Worm (Caenorhabditis elegans) whole organism, early embryonic: ENCODE data around the gene gmpr-1.

Source experiments
- aly-1 ChIP-seq: sonication (generic microtip); optimal IDR thresholded peaks from 2 replicates; lab custom pipeline; 2016; ENCODE audit warnings: missing genetic modification characterization, missing compliant biosample characterization
- ama-1 ChIP-seq: fragments of 150-350 bp; optimal IDR thresholded peaks from 2 replicates; lab custom pipeline; 2014
- ceh-13 ChIP-seq: fragments of 200-800 bp; sonication (Bioruptor generic); optimal IDR thresholded peaks from 2 replicates; lab custom pipeline; 2018; ENCODE audit warnings: mild to moderate bottlenecking, missing genetic modification characterization, missing compliant biosample characterization
- ets-7 ChIP-seq: sonication (generic microtip); optimal IDR thresholded peaks from 2 replicates; lab custom pipeline; 2016; ENCODE audit warnings: missing genotype, missing genetic modification characterization, missing compliant biosample characterization
- flt-1 ChIP-seq: fragments of 200-800 bp; sonication (Bioruptor generic); IDR thresholded peaks from 2 replicates; pipeline ENCODE4 v1.3.6; 2022; ENCODE audit warnings: missing genetic modification characterization, missing compliant biosample characterization
- hmbx-1 ChIP-seq: sonication (generic microtip); optimal IDR thresholded peaks from 2 replicates; lab custom pipeline; 2016; ENCODE audit warnings: mild to moderate bottlenecking, missing genetic modification characterization, missing compliant biosample characterization
- hmg-4 ChIP-seq: fragments of 200-800 bp; sonication (Bioruptor generic); optimal IDR thresholded peaks from 2 replicates; lab custom pipeline; 2018; ENCODE audit warnings: mild to moderate bottlenecking, missing genetic modification characterization, missing compliant biosample characterization
- hnd-1 ChIP-seq: sonication (generic microtip); optimal IDR thresholded peaks from 2 replicates; lab custom pipeline; 2016; ENCODE audit warnings: missing genetic modification characterization, missing compliant biosample characterization
- scrt-1 ChIP-seq: fragments of 200-800 bp; sonication (Bioruptor generic); IDR thresholded peaks from 2 replicates; pipeline ENCODE4 v1.3.6; 2022; ENCODE audit warnings: missing genetic modification characterization, missing compliant biosample characterization
- tbx-11 ChIP-seq: fragments of 200-800 bp; sonication (Bioruptor generic); IDR thresholded peaks from 2 replicates; pipeline ENCODE4 v1.3.6; 2022; ENCODE audit warnings: missing genetic modification characterization, missing compliant biosample characterization
- tbx-37 ChIP-seq: fragments of 200-800 bp; sonication (Bioruptor generic); conservative IDR thresholded peaks from 2 replicates; pipeline ENCODE4 v1.3.6; 2022; ENCODE audit warnings: missing genetic modification reagents, missing genetic modification characterization, missing compliant biosample characterization
- tra-4 ChIP-seq: sonication (generic microtip); optimal IDR thresholded peaks from 2 replicates; lab custom pipeline; 2017; ENCODE audit warnings: missing genetic modification characterization, missing compliant biosample characterization

DNA sequence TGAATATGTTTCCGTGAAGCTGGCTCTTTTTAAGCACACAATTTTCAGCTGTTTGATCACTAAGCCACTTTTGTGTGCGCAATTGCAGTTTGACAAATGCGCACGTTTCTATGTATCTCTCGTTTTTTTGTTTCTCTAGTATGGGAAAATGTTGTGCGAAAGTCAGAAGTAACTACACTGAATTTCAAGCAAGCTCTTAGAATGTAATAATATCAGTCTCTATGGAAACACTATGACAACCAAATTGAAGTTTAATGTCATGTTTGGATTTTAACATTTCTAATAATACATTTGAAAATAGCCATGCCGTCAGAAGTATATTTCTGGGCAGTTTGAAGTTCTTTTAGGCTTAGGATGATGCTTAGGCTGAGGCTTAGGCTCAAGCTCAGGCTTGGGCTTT lies 51.3 kb downstream of the gmpr-1 start, which contains the start of gene ZC132.9:
- TF ChIP-seq ets-7 (tag; lab: Kevin White, UChicago) (no peak), aly-1 (tag; lab: Kevin White, UChicago) (no peak), hmbx-1 (tag; lab: Kevin White, UChicago) (no peak), tbx-11 (GFP tag; lab: Robert Waterston, UW) (no peak), ama-1 (no peak), tbx-37 (GFP tag; lab: Robert Waterston, UW) (no peak), hnd-1 (no peak), scrt-1 (no peak), hmg-4 (no peak), flt-1 (no peak), ceh-13 (GFP tag; lab: Kevin White, UChicago) (no peak), tra-4 (tag; lab: Kevin White, UChicago) (no peak)
